Worm (Caenorhabditis elegans) whole organism, mixed stage, embryonic: ENCODE data around the gene che-2.

Experiments used
- M03D4.4 ChIP-seq: sonication (generic microtip); optimal IDR thresholded peaks from 2 replicates; lab custom pipeline; 2017; ENCODE audit warnings: mild to moderate bottlenecking, missing genetic modification characterization, missing compliant biosample characterization
- bed-3 ChIP-seq: fragments of 200-800 bp; sonication (Bioruptor generic); optimal IDR thresholded peaks from 3 replicates; lab custom pipeline; 2018; ENCODE audit warnings: mild to moderate bottlenecking, missing genetic modification characterization, moderate library complexity, missing compliant biosample characterization
- blmp-1 ChIP-seq: fragments of 150-350 bp; optimal IDR thresholded peaks from 2 replicates; lab custom pipeline; 2014; ENCODE audit warnings: missing biosample characterization, missing genetic modification characterization
- ceh-39 ChIP-seq: fragments of 150-350 bp; optimal IDR thresholded peaks from 2 replicates; lab custom pipeline; 2014; ENCODE audit warnings: missing biosample characterization, missing genetic modification characterization
- ceh-43 ChIP-seq: fragments of 200-800 bp; sonication (Bioruptor generic); optimal IDR thresholded peaks from 2 replicates; lab custom pipeline; 2018; ENCODE audit warnings: mild to moderate bottlenecking, missing genetic modification characterization, moderate library complexity, missing compliant biosample characterization
- ceh-83 ChIP-seq: fragments of 200-800 bp; sonication (Bioruptor generic); optimal IDR thresholded peaks from 2 replicates; lab custom pipeline; 2018; ENCODE audit warnings: mild to moderate bottlenecking, missing genetic modification characterization, missing compliant biosample characterization
- ces-1 ChIP-seq: fragments of 150-350 bp; optimal IDR thresholded peaks from 2 replicates; lab custom pipeline; 2014; ENCODE audit warnings: missing biosample characterization, missing genetic modification reagents, missing genetic modification characterization
- cnd-1 ChIP-seq: fragments of 200-800 bp; sonication (Bioruptor generic); optimal IDR thresholded peaks from 2 replicates; lab custom pipeline; 2018; ENCODE audit warnings: mild to moderate bottlenecking, missing genetic modification characterization, missing compliant biosample characterization
- elt-1 ChIP-seq: sonication (generic microtip); optimal IDR thresholded peaks from 2 replicates; lab custom pipeline; 2017; ENCODE audit warnings: missing genetic modification characterization, mild to moderate bottlenecking, missing compliant biosample characterization, antibody characterized with exemption, moderate library complexity, borderline replicate concordance; ENCODE audit not compliant: insufficient read depth
- elt-3 ChIP-seq: fragments of 150-350 bp; optimal IDR thresholded peaks from 2 replicates; lab custom pipeline; 2014; ENCODE audit warnings: missing biosample characterization, missing genetic modification characterization
- flh-1 ChIP-seq: fragments of 200-800 bp; sonication (Bioruptor generic); optimal IDR thresholded peaks from 2 replicates; lab custom pipeline; 2018; ENCODE audit warnings: mild to moderate bottlenecking, missing genetic modification characterization, moderate library complexity, missing compliant biosample characterization
- ham-2 ChIP-seq: fragments of 200-800 bp; sonication (Bioruptor generic); optimal IDR thresholded peaks from 2 replicates; lab custom pipeline; 2018; ENCODE audit warnings: mild to moderate bottlenecking, missing genetic modification characterization, missing compliant biosample characterization
- lin-13 ChIP-seq: fragments of 150-350 bp; optimal IDR thresholded peaks from 2 replicates; lab custom pipeline; 2014; ENCODE audit warnings: missing biosample characterization, missing genetic modification characterization
- lin-32 ChIP-seq: fragments of 200-800 bp; sonication (Bioruptor generic); optimal IDR thresholded peaks from 2 replicates; lab custom pipeline; 2018; ENCODE audit warnings: mild to moderate bottlenecking, missing genetic modification characterization, missing compliant biosample characterization
- lsy-2 ChIP-seq: fragments of 150-350 bp; optimal IDR thresholded peaks from 2 replicates; lab custom pipeline; 2014; ENCODE audit warnings: missing biosample characterization, missing genetic modification characterization
- mab-5 ChIP-seq: fragments of 150-350 bp; optimal IDR thresholded peaks from 2 replicates; lab custom pipeline; 2014; ENCODE audit warnings: missing biosample characterization, missing genetic modification characterization
- mep-1 ChIP-seq: fragments of 150-350 bp; optimal IDR thresholded peaks from 2 replicates; lab custom pipeline; 2017; ENCODE audit warnings: missing biosample characterization, missing genetic modification reagents, missing genetic modification characterization, inconsistent platforms
- mls-2 ChIP-seq: sonication (generic microtip); optimal IDR thresholded peaks from 2 replicates; lab custom pipeline; 2016; ENCODE audit warnings: mild to moderate bottlenecking, missing genetic modification characterization, moderate library complexity, missing compliant biosample characterization
- nhr-12 ChIP-seq: fragments of 150-350 bp; optimal IDR thresholded peaks from 2 replicates; lab custom pipeline; 2014; ENCODE audit warnings: missing biosample characterization, missing genetic modification characterization
- nhr-2 ChIP-seq: fragments of 150-350 bp; optimal IDR thresholded peaks from 2 replicates; lab custom pipeline; 2014; ENCODE audit warnings: missing biosample characterization, missing genetic modification characterization
- nhr-237 ChIP-seq: fragments of 150-350 bp; optimal IDR thresholded peaks from 2 replicates; lab custom pipeline; 2014; ENCODE audit warnings: missing biosample characterization, missing genetic modification characterization
- nhr-28 ChIP-seq: fragments of 150-350 bp; optimal IDR thresholded peaks from 2 replicates; lab custom pipeline; 2014; ENCODE audit warnings: missing biosample characterization, missing genetic modification characterization
- nhr-76 ChIP-seq: sonication (generic microtip); optimal IDR thresholded peaks from 2 replicates; lab custom pipeline; 2017; ENCODE audit warnings: missing biosample characterization, missing genetic modification characterization
- pha-4 ChIP-seq: fragments of 150-350 bp; optimal IDR thresholded peaks from 2 replicates; lab custom pipeline; 2018; ENCODE audit warnings: missing biosample characterization, missing genetic modification reagents, missing genetic modification characterization
- sem-2 ChIP-seq: fragments of 200-800 bp; sonication (Bioruptor generic); optimal IDR thresholded peaks from 2 replicates; lab custom pipeline; 2018; ENCODE audit warnings: mild to moderate bottlenecking, missing genetic modification characterization, missing compliant biosample characterization
- snpc-4 ChIP-seq: fragments of 150-350 bp; optimal IDR thresholded peaks from 2 replicates; lab custom pipeline; 2014; ENCODE audit warnings: missing biosample characterization, missing genetic modification characterization
- sptf-1 ChIP-seq: sonication (generic microtip); optimal IDR thresholded peaks from 2 replicates; lab custom pipeline; 2017; ENCODE audit warnings: mild to moderate bottlenecking, missing genetic modification characterization, moderate library complexity, missing compliant biosample characterization
- unc-120 ChIP-seq: sonication (generic microtip); optimal IDR thresholded peaks from 2 replicates; lab custom pipeline; 2017; ENCODE audit warnings: missing genetic modification characterization, missing compliant biosample characterization; ENCODE audit not compliant: poor library complexity, severe bottlenecking
- unc-39 ChIP-seq: fragments of 150-350 bp; optimal IDR thresholded peaks from 2 replicates; lab custom pipeline; 2014; ENCODE audit warnings: missing biosample characterization, missing genetic modification characterization
- unc-62 ChIP-seq: fragments of 150-350 bp; optimal IDR thresholded peaks from 2 replicates; lab custom pipeline; 2014; ENCODE audit warnings: missing biosample characterization, missing genetic modification reagents, missing genetic modification characterization
- zip-8 ChIP-seq: fragments of 150-350 bp; optimal IDR thresholded peaks from 2 replicates; lab custom pipeline; 2014; ENCODE audit warnings: missing biosample characterization, missing genetic modification characterization
- ztf-11 ChIP-seq: fragments of 150-350 bp; optimal IDR thresholded peaks from 2 replicates; lab custom pipeline; 2014; ENCODE audit warnings: missing biosample characterization, missing genetic modification characterization

The che-2 gene

DNA sequence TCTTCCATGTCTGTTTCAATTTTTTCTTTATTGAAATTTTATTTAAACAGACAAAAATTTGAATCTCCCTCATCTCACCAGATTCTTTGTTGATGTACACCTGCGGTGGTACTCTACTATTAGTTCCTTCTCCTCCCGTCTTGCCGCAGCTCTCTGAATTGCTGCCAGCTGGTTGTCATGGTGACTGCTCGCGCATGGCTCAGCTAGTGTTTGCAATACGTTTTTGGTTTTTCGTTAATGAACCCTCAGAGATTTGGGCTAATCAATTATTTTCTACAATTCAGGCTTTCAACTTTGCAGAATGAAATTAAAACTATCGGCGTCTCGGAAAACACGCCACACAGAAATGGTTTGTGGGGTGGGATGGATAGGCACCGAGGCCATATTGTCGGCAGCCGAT is at the start of gene che-2:
Gene che-2 (plus strand): TSS at position 301 of the 400 bp plus-strand sequence.
- no peak for TF ChIP-seq sem-2 (GFP tag; lab: Kevin White, UChicago)
- TF ChIP-seq ztf-11 (tag; lab: Kevin White, UChicago) = no peak
- no peak for TF ChIP-seq cnd-1 (tag; lab: Kevin White, UChicago)
- no peak for TF ChIP-seq pha-4 (tag; lab: Kevin White, UChicago)
- TF ChIP-seq bed-3 (GFP tag; lab: Kevin White, UChicago) = no peak
- no peak for TF ChIP-seq unc-39 (tag; lab: Kevin White, UChicago)
- TF ChIP-seq unc-62 = no peak
- TF ChIP-seq ceh-43 (GFP tag; lab: Kevin White, UChicago) = no peak
- no peak for TF ChIP-seq mab-5 (tag; lab: Kevin White, UChicago)
- TF ChIP-seq M03D4.4 (tag; lab: Kevin White, UChicago) = no peak
- TF ChIP-seq flh-1 = no peak
- no peak for TF ChIP-seq elt-3 (tag; lab: Kevin White, UChicago)
- TF ChIP-seq blmp-1 = no peak
- TF ChIP-seq ceh-83 (GFP tag; lab: Kevin White, UChicago) = no peak

DNA sequence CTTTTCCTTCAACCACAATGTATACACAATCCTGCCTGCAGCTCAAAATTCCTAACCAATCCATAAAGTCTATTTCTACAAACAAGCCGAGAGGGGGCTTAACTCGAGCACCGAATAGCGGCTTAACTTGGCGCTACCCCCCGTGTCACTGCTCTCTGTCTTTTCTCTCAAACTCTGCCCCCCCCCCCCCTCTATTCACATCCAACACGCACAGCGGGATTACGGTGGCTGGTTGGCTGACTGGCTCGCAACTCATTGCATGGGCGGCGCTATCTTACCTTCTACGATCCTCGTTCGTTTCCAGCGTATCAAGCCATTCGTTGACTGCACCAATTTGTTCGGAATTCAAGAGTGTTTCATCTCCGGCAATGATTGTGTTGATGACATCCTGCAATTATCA is 49.7 kb upstream of the che-2 start:
- TF ChIP-seq ztf-11 (tag; lab: Kevin White, UChicago) (no peak), lsy-2 (peak; percentile 35), ham-2 (peak; percentile 13), M03D4.4 (tag; lab: Kevin White, UChicago) (no peak), pha-4 (tag; lab: Kevin White, UChicago) (peak; percentile 29)

DNA sequence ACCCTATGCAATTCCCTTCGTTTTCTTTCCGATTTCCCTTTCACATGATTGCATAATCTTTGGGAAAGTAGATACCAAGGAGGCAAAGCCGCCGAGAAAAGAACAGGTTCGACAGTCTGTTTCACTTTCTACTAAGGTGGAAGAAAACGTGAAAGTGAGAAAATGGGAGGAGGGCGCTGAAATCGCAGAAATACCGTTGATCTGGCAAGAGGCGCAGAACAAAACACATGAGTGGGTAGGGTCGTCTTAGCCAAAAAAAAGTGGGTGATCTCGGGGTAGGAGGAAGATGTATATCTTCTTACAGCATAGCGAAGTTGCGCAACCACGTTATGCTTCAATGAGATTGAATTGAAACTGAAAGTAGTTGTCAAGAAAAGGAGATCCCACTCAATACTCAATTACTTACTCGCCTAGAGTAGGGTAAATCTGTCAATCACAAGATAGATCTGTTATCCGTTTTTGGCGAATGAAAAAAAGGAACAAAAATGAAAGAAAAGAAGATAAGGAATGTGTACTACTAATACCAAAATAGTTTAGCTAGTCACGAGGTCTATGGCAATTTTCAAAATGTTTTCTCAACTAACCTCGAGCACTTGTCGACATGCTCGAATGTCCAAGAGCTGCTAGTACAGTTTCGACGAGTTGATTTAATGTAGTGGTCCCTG is 48.1 kb upstream of the che-2 start:
- TF ChIP-seq unc-120 (tag; lab: Kevin White, UChicago) = no peak
- no peak for TF ChIP-seq ceh-39 (tag; lab: Kevin White, UChicago)
- TF ChIP-seq unc-39 (tag; lab: Kevin White, UChicago) = no peak
- no peak for TF ChIP-seq mls-2 (tag; lab: Kevin White, UChicago)
- peak; percentile 1 for TF ChIP-seq elt-1
- TF ChIP-seq blmp-1 = peak; percentile 87
- peak; percentile 0 for TF ChIP-seq zip-8 (tag; lab: Kevin White, UChicago)
- TF ChIP-seq lin-32 (GFP tag; lab: Kevin White, UChicago) = no peak
- no peak for TF ChIP-seq flh-1

DNA sequence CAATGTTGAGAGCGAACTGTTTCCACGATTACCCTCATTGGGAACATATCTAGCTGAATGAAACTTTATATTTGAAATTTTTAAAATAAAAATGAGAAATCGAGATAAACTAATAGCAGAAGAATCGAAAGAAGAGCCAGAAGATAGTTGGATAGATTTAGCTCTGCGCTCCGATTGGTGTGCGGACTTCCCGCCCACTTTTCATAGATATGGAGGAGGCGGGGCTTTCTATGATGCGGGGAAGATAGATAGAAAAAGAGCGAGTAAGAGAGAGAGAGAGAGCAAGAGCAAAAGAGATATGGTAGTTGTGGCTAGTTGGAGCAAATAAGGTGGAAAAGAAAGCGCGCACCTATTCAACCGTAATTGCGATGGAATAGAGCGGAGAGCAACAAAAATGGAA is 47.5 kb upstream of the che-2 start, which contains the start of gene dve-1:
Gene dve-1 (minus strand): TSS at position 66 of the 400 bp plus-strand sequence.
- TF ChIP-seq lsy-2 (peak; percentile 34), lin-13 (tag; lab: Kevin White, UChicago) (no peak), unc-62 (no peak), elt-3 (tag; lab: Kevin White, UChicago) (no peak), nhr-2 (no peak), pha-4 (tag; lab: Kevin White, UChicago) (no peak), ceh-83 (GFP tag; lab: Kevin White, UChicago) (peak; percentile 45)

DNA sequence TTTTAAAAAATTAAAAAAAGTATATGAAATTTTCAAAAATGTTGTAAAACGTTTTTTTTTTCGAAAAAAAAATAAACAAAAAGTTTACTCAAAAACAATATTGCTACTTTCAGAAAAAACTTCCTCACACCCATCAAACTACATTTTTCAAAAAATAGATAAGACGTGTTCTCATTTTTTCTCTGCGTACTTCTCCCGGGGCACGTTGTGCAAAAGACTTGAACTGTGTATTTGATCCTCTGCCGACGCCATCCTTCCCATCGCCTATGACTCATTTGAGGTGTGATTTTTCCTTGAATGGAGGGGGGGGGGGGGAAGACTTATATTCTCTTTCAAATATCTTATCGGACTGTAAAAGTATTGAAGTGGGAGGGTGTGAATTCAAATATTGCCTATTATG is 42.9 kb upstream of the che-2 start:
- TF ChIP-seq nhr-76 (tag; lab: Kevin White, UChicago) (no peak), lin-13 (tag; lab: Kevin White, UChicago) (no peak), flh-1 (no peak), ceh-39 (tag; lab: Kevin White, UChicago) (no peak), nhr-237 (no peak), ham-2 (no peak), mep-1 (tag; lab: Kevin White, UChicago) (no peak)

DNA sequence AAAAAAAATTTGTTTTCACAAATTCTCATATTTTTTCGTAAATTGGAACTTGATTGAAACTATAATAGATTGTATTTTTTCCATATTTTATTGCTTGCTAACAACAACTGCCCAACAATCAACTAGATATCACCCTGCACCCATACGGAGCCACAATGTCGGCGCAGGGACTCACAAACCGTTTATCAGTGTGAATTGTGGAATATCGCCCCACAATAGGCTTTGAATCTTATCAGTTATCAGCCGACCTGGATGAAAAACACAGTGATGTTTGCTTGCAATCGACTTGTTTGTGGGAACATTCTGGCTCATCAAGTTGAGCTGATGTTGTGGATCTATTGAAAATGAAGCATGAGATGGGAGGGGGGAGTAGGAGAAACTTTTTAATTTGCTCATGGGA is 42.2 kb upstream of the che-2 start:
- no peak for TF ChIP-seq sptf-1
- TF ChIP-seq, all 35 proteins: peak for 0

DNA sequence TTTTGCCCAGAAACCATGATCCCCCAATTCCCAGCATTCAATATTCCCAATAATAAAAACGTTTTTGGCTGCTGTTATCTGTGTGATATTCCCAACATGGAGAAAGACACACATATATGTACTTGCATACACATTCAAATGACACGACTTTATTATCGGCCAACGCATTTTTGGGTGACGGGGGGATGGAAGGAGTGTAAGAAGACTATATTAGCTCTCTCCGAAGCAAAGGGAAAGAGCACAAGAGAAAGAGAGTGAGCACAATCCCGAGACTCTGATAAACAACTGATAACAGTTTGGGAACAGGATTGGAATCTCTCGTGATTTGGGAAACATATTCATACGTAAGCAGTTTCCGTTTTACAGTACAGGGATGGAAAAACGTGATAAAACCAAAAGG is 40.8 kb upstream of the che-2 start:
- TF ChIP-seq sptf-1 (no peak), nhr-12 (tag; lab: Kevin White, UChicago) (no peak), nhr-2 (no peak), nhr-28 (tag; lab: Kevin White, UChicago) (no peak), pha-4 (tag; lab: Kevin White, UChicago) (no peak), unc-39 (tag; lab: Kevin White, UChicago) (no peak), M03D4.4 (tag; lab: Kevin White, UChicago) (no peak), ztf-11 (tag; lab: Kevin White, UChicago) (no peak), cnd-1 (tag; lab: Kevin White, UChicago) (no peak), unc-120 (tag; lab: Kevin White, UChicago) (no peak), snpc-4 (no peak), lin-32 (GFP tag; lab: Kevin White, UChicago) (no peak), mls-2 (tag; lab: Kevin White, UChicago) (no peak), ces-1 (GFP tag; lab: Kevin White, UChicago) (no peak), ham-2 (no peak), ceh-83 (GFP tag; lab: Kevin White, UChicago) (no peak)
- TF ChIP-seq, all 35 proteins: peak for 0
